Worm (Caenorhabditis elegans): ENCODE data around the gene F38H4.4.

Gene F38H4.4

ce11 chrIV:11871083-11871482 is 23.0 kb downstream of the F38H4.4 start (continued):
- no peak for TF ChIP-seq fax-1 (tag; optimal IDR thresholded peaks at IDR 0.05)
- no peak for TF ChIP-seq pha-4 (tag; optimal IDR thresholded peaks at IDR 0.05)
- no peak for TF ChIP-seq pax-1 (tag; optimal IDR thresholded peaks at IDR 0.05)
- TF ChIP-seq unc-86 (tag; optimal IDR thresholded peaks at IDR 0.05) = no peak
- no peak for TF ChIP-seq ceh-2 (tag; optimal IDR thresholded peaks at IDR 0.05)
- TF ChIP-seq fkh-10 (GFP tag; optimal IDR thresholded peaks at IDR 0.05) = no peak
- no peak for TF ChIP-seq K09A11.1 (tag; optimal IDR thresholded peaks at IDR 0.05; ENCODE audit: insufficient read depth)
- TF ChIP-seq F13H6.1 (tag; optimal IDR thresholded peaks at IDR 0.05) = no peak
- no peak for TF ChIP-seq dve-1 (tag; optimal IDR thresholded peaks at IDR 0.05)
- TF ChIP-seq hlh-30 (tag; optimal IDR thresholded peaks at IDR 0.05; ENCODE audit: insufficient read depth) = no peak
- no peak for TF ChIP-seq pag-3 (tag; optimal IDR thresholded peaks at IDR 0.05; ENCODE audit: borderline replicate concordance)
- TF ChIP-seq unc-55 (GFP tag; optimal IDR thresholded peaks at IDR 0.05) = no peak
- no peak for TF ChIP-seq pqm-1 (tag; optimal IDR thresholded peaks at IDR 0.05)
- TF ChIP-seq C38D4.7 (GFP tag; optimal IDR thresholded peaks at IDR 0.05) = no peak
- TF ChIP-seq ceh-14 (tag; optimal IDR thresholded peaks at IDR 0.05) = no peak
- no peak for TF ChIP-seq nfya-1 (tag; optimal IDR thresholded peaks at IDR 0.05)
- no peak for TF ChIP-seq ahr-1 (tag; optimal IDR thresholded peaks at IDR 0.05)
- TF ChIP-seq hlh-8 (tag; optimal IDR thresholded peaks at IDR 0.05) = no peak
- peak; percentile 49 for TF ChIP-seq ceh-31 (tag; optimal IDR thresholded peaks at IDR 0.05)
- no peak for TF ChIP-seq K02D7.2 (tag; optimal IDR thresholded peaks at IDR 0.05)
- no peak for TF ChIP-seq T23F11.4 (GFP tag; optimal IDR thresholded peaks at IDR 0.05)
- TF ChIP-seq sox-4 (tag; optimal IDR thresholded peaks at IDR 0.05) = peak; percentile 26

DNA sequence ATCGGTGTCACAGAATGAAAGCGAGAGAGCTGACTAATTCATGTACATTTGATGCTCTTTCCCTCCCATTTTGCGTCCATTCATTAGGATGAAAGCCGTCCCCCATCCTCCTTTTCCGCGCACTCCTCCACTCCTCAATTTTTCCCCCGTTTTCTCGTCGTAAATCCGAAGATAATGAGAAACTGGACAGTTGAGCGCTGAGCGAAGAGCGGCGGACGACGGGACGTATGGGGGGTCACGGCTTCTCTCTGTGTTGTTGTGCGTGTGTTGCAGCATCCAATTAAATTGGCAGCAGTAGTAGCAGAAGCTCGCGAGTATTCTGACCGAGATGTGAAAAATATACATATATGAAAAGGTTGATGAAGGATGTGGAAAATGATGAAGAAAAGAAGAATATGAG is 23.8 kb downstream of the F38H4.4 start:
- TF ChIP-seq ceh-18 (tag; optimal IDR thresholded peaks at IDR 0.05) (no peak), ceh-31 (tag; optimal IDR thresholded peaks at IDR 0.05) (peak; percentile 18), lim-6 (tag; optimal IDR thresholded peaks at IDR 0.05) (peak; percentile 45), ceh-14 (tag; optimal IDR thresholded peaks at IDR 0.05) (peak; percentile 64), ttx-3 (tag; optimal IDR thresholded peaks at IDR 0.05) (peak; percentile 41), ceh-9 (tag; optimal IDR thresholded peaks at IDR 0.05) (peak; percentile 27), gmeb-2 (tag; optimal IDR thresholded peaks at IDR 0.05) (no peak), nfya-1 (tag; optimal IDR thresholded peaks at IDR 0.05) (peak; percentile 16), ets-4 (tag; optimal IDR thresholded peaks at IDR 0.05) (no peak), fax-1 (tag; optimal IDR thresholded peaks at IDR 0.05) (no peak), hlh-15 (tag; optimal IDR thresholded peaks at IDR 0.05) (no peak), unc-42 (tag; optimal IDR thresholded peaks at IDR 0.05) (peak; percentile 66)

DNA sequence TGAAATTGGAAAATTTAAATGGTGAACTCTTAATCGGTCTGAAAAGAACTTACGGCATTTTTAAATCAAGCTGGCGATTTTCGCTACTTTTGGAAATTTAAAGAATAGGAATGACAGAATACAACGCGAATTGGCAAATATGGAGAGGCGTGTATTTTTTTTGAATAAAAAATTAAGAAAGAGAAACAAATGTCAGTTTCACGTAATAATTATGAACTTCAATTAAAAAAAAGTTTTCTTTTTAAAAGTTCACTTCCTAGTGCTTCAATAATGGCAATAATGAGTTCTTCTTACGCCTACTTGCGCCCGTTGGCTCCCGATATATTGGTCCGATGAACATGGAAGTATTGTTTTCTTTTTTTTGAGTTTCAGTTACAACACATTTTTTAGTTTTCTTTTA is 29.6 kb downstream of the F38H4.4 start, which contains the start of gene pph-2:
Gene pph-2, minus strand, starts transcription at position 101 of the 400 bp plus-strand sequence.
- TF ChIP-seq pha-2 (tag; optimal IDR thresholded peaks at IDR 0.05) (no peak), pax-1 (tag; optimal IDR thresholded peaks at IDR 0.05) (no peak), pha-4 (tag; optimal IDR thresholded peaks at IDR 0.05) (no peak), syd-9 (tag; optimal IDR thresholded peaks at IDR 0.05) (no peak), nhr-11 (tag; optimal IDR thresholded peaks at IDR 0.05) (no peak), elt-2 (tag; optimal IDR thresholded peaks at IDR 0.05) (no peak), fkh-6 (tag; optimal IDR thresholded peaks at IDR 0.05) (no peak), F13H6.1 (tag; optimal IDR thresholded peaks at IDR 0.05) (no peak), ceh-48 (tag; optimal IDR thresholded peaks at IDR 0.05) (no peak), Y22D7AL.16 (tag; optimal IDR thresholded peaks at IDR 0.05) (no peak), pqm-1 (tag; optimal IDR thresholded peaks at IDR 0.05) (no peak), hlh-8 (tag; optimal IDR thresholded peaks at IDR 0.05) (no peak), nfya-1 (tag; optimal IDR thresholded peaks at IDR 0.05) (no peak), sox-2 (GFP tag; IDR thresholded peaks at IDR 0.05) (no peak), ttx-3 (tag; optimal IDR thresholded peaks at IDR 0.05) (no peak), hlh-13 (GFP tag; optimal IDR thresholded peaks at IDR 0.05) (no peak), lin-11 (tag; optimal IDR thresholded peaks at IDR 0.05) (no peak), C08G9.2 (tag; optimal IDR thresholded peaks at IDR 0.05) (no peak), ceh-6 (GFP tag; optimal IDR thresholded peaks at IDR 0.05) (no peak)

Data from whole organism, late embryonic.